Fruit fly (Drosophila melanogaster) whole organism, embryonic: Measurements from ENCODE around the gene scat.

Experiments used
- Bdp1 ChIP-seq: fragments of 200-800 bp; sonication (Bioruptor generic); optimal IDR thresholded peaks from 3 replicates; lab custom pipeline; 2016; ENCODE audit warnings: missing biosample characterization, missing genetic modification characterization
- CG10209 ChIP-seq: fragments of 200-800 bp; sonication (Bioruptor generic); optimal IDR thresholded peaks from 3 replicates; lab custom pipeline; 2017; ENCODE audit warnings: missing biosample characterization, mild to moderate bottlenecking, missing genetic modification characterization, missing genetic modification reagents
- CG11504 ChIP-seq: fragments of 200-800 bp; sonication (Bioruptor generic); optimal IDR thresholded peaks from 3 replicates; lab custom pipeline; 2019; ENCODE audit warnings: missing biosample characterization, mild to moderate bottlenecking, missing genetic modification characterization, moderate library complexity
- CG14441 ChIP-seq: fragments of 200-800 bp; sonication (Bioruptor generic); IDR thresholded peaks from 2 replicates; pipeline ENCODE4 v1.3.6; 2022; ENCODE audit warnings: missing biosample characterization, missing genetic modification characterization
- CG15011 ChIP-seq: fragments of 200-800 bp; sonication (Bioruptor generic); optimal IDR thresholded peaks from 3 replicates; lab custom pipeline; 2018; ENCODE audit warnings: missing biosample characterization, mild to moderate bottlenecking, missing genetic modification characterization
- CG15601 ChIP-seq: fragments of 200-800 bp; sonication (Bioruptor generic); optimal IDR thresholded peaks from 3 replicates; lab custom pipeline; 2019; ENCODE audit warnings: missing biosample characterization, mild to moderate bottlenecking, missing genetic modification characterization, moderate library complexity
- CG1603 ChIP-seq: fragments of 200-800 bp; sonication (Bioruptor generic); optimal IDR thresholded peaks from 2 replicates; lab custom pipeline; 2019; ENCODE audit warnings: missing biosample characterization, mild to moderate bottlenecking, missing genetic modification characterization, moderate library complexity
- CG16863 ChIP-seq: fragments of 200-800 bp; sonication (Bioruptor generic); optimal IDR thresholded peaks from 3 replicates; lab custom pipeline; 2016; ENCODE audit warnings: missing biosample characterization, missing genetic modification characterization
- CG17186 ChIP-seq: fragments of 200-800 bp; sonication (Bioruptor generic); optimal IDR thresholded peaks from 3 replicates; lab custom pipeline; 2017; ENCODE audit warnings: missing biosample characterization, missing genetic modification reagents, missing genetic modification characterization
- CG17385 ChIP-seq: fragments of 200-800 bp; sonication (Bioruptor generic); optimal IDR thresholded peaks from 3 replicates; lab custom pipeline; 2018; ENCODE audit warnings: missing biosample characterization, mild to moderate bottlenecking, missing genetic modification characterization
- CG18011 ChIP-seq: fragments of 200-800 bp; sonication (Bioruptor generic); optimal IDR thresholded peaks from 2 replicates; lab custom pipeline; 2017; ENCODE audit warnings: missing biosample characterization, missing genetic modification characterization, mild to moderate bottlenecking, moderate library complexity, missing genotype
- CG18476 ChIP-seq: fragments of 200-800 bp; sonication (Bioruptor generic); optimal IDR thresholded peaks from 2 replicates; lab custom pipeline; 2016; ENCODE audit warnings: missing biosample characterization, mild to moderate bottlenecking, missing genetic modification characterization
- CG18599 ChIP-seq: fragments of 200-800 bp; sonication (Bioruptor generic); optimal IDR thresholded peaks from 3 replicates; lab custom pipeline; 2017; ENCODE audit warnings: missing biosample characterization, missing genetic modification characterization, mild to moderate bottlenecking, moderate library complexity, missing genetic modification reagents
- CG4707 ChIP-seq: fragments of 200-800 bp; sonication (Bioruptor generic); optimal IDR thresholded peaks from 2 replicates; lab custom pipeline; 2018; ENCODE audit warnings: missing biosample characterization, mild to moderate bottlenecking, missing genetic modification characterization, moderate library complexity
- CG4820 ChIP-seq: fragments of 200-800 bp; sonication (Bioruptor generic); optimal IDR thresholded peaks from 3 replicates; lab custom pipeline; 2016; ENCODE audit warnings: missing biosample characterization, missing genetic modification characterization
- CG6272 ChIP-seq: fragments of 200-800 bp; sonication (Bioruptor generic); IDR thresholded peaks from 2 replicates; pipeline ENCODE4 v1.3.6; 2022; ENCODE audit warnings: missing biosample characterization, missing genetic modification characterization
- CG6654 ChIP-seq: fragments of 200-800 bp; sonication (Bioruptor generic); optimal IDR thresholded peaks from 2 replicates; lab custom pipeline; 2017; ENCODE audit warnings: missing biosample characterization, mild to moderate bottlenecking, missing genetic modification characterization
- CG6854 ChIP-seq: fragments of 200-800 bp; sonication (Bioruptor generic); optimal IDR thresholded peaks from 3 replicates; lab custom pipeline; 2017; ENCODE audit warnings: missing biosample characterization, mild to moderate bottlenecking, missing genetic modification characterization
- CG7839 ChIP-seq: fragments of 200-800 bp; sonication (Bioruptor generic); optimal IDR thresholded peaks from 3 replicates; lab custom pipeline; 2018; ENCODE audit warnings: missing biosample characterization, mild to moderate bottlenecking, missing genetic modification characterization, moderate library complexity
- CG7928 ChIP-seq: fragments of 200-800 bp; sonication (Bioruptor generic); optimal IDR thresholded peaks from 2 replicates; lab custom pipeline; 2017; ENCODE audit warnings: missing biosample characterization, mild to moderate bottlenecking, missing genetic modification characterization
- CG8290 ChIP-seq, 3 experiments: fragments of 200-800 bp; sonication (Bioruptor generic); optimal IDR thresholded peaks; 2 replicates each; lab custom pipeline; 2016 to 2019; ENCODE audit warnings: missing biosample characterization in 3 of 3, missing genetic modification characterization in 3 of 3, mild to moderate bottlenecking in 2 of 3, moderate library complexity in 1 of 3
- CTCF ChIP-seq: fragments of 200-800 bp; sonication (Bioruptor generic); optimal IDR thresholded peaks from 2 replicates; lab custom pipeline; 2017; ENCODE audit warnings: missing biosample characterization, mild to moderate bottlenecking, missing genetic modification characterization, moderate library complexity
- Chrac-16 ChIP-seq: fragments of 200-800 bp; sonication (Bioruptor generic); optimal IDR thresholded peaks from 3 replicates; lab custom pipeline; 2016; ENCODE audit warnings: missing biosample characterization, missing genetic modification characterization
- Dbx ChIP-seq: fragments of 200-800 bp; sonication (Bioruptor generic); IDR thresholded peaks from 3 replicates; pipeline ENCODE4 v1.3.6; 2022; ENCODE audit warnings: missing biosample characterization, missing genetic modification characterization
- Deaf1 ChIP-seq: fragments of 200-800 bp; optimal IDR thresholded peaks from 3 replicates; lab custom pipeline; 2019; ENCODE audit warnings: missing biosample characterization, mild to moderate bottlenecking, missing genetic modification characterization, moderate library complexity
- Dek ChIP-seq: fragments of 200-800 bp; sonication (Bioruptor generic); optimal IDR thresholded peaks from 3 replicates; lab custom pipeline; 2019; ENCODE audit warnings: missing biosample characterization, mild to moderate bottlenecking, missing genetic modification characterization, moderate library complexity
- Dip3 ChIP-seq: fragments of 200-800 bp; sonication (Bioruptor generic); optimal IDR thresholded peaks from 3 replicates; lab custom pipeline; 2016; ENCODE audit warnings: missing biosample characterization, missing genetic modification characterization
- HLHmδ ChIP-seq: fragments of 200-800 bp; sonication (Bioruptor generic); optimal IDR thresholded peaks from 2 replicates; lab custom pipeline; 2018; ENCODE audit warnings: missing biosample characterization, mild to moderate bottlenecking, missing genetic modification characterization, moderate library complexity
- Rx ChIP-seq: fragments of 200-800 bp; sonication (Bioruptor generic); IDR thresholded peaks from 2 replicates; pipeline ENCODE4 v1.3.6; 2022; ENCODE audit warnings: missing biosample characterization, missing genetic modification characterization
- Sox100B ChIP-seq: fragments of 200-800 bp; sonication (Bioruptor generic); optimal IDR thresholded peaks from 3 replicates; lab custom pipeline; 2018; ENCODE audit warnings: missing biosample characterization, mild to moderate bottlenecking, missing genetic modification characterization
- chn ChIP-seq: fragments of 200-800 bp; sonication (Bioruptor generic); optimal IDR thresholded peaks from 2 replicates; lab custom pipeline; 2016; ENCODE audit warnings: missing biosample characterization, missing genetic modification characterization
- cwo ChIP-seq: fragments of 200-800 bp; sonication (Bioruptor generic); optimal IDR thresholded peaks from 3 replicates; lab custom pipeline; 2017; ENCODE audit warnings: missing biosample characterization, missing genetic modification characterization, mild to moderate bottlenecking, moderate library complexity, missing genetic modification reagents
- ems ChIP-seq: fragments of 200-800 bp; sonication (Bioruptor generic); optimal IDR thresholded peaks from 3 replicates; lab custom pipeline; 2016; ENCODE audit warnings: missing biosample characterization, missing genetic modification characterization
- esg ChIP-seq: fragments of 200-800 bp; sonication (Bioruptor generic); conservative IDR thresholded peaks from 2 replicates; pipeline ENCODE4 v1.3.6; 2022; ENCODE audit warnings: missing biosample characterization, missing genetic modification characterization
- fru ChIP-seq: fragments of >200 bp; optimal IDR thresholded peaks from 2 replicates; lab custom pipeline; 2017
- fu2 ChIP-seq: fragments of 200-800 bp; sonication (Bioruptor generic); optimal IDR thresholded peaks from 2 replicates; lab custom pipeline; 2016; ENCODE audit warnings: missing biosample characterization, missing genetic modification characterization
- gem ChIP-seq: fragments of 200-800 bp; sonication (Bioruptor generic); optimal IDR thresholded peaks from 2 replicates; lab custom pipeline; 2019; ENCODE audit warnings: missing biosample characterization, mild to moderate bottlenecking, missing genetic modification characterization, moderate library complexity
- knrl ChIP-seq: fragments of 200-800 bp; sonication (Bioruptor generic); IDR thresholded peaks from 3 replicates; pipeline ENCODE4 v1.3.6; 2022; ENCODE audit warnings: missing biosample characterization, missing genetic modification characterization; ENCODE audit not compliant: partially characterized antibody
- maf-S ChIP-seq: fragments of 200-800 bp; sonication (Bioruptor generic); optimal IDR thresholded peaks from 2 replicates; lab custom pipeline; 2016; ENCODE audit warnings: missing biosample characterization, missing genetic modification characterization
- nerfin-1 ChIP-seq: fragments of 200-800 bp; sonication (Bioruptor generic); optimal IDR thresholded peaks from 3 replicates; lab custom pipeline; 2019; ENCODE audit warnings: missing biosample characterization, mild to moderate bottlenecking, missing genetic modification characterization, moderate library complexity
- nmo ChIP-seq: fragments of 200-800 bp; sonication (Bioruptor generic); optimal IDR thresholded peaks from 2 replicates; lab custom pipeline; 2018; ENCODE audit warnings: missing biosample characterization, mild to moderate bottlenecking, missing genetic modification characterization, moderate library complexity
- nom ChIP-seq: fragments of 200-800 bp; sonication (Bioruptor generic); optimal IDR thresholded peaks from 2 replicates; lab custom pipeline; 2017; ENCODE audit warnings: missing biosample characterization, missing genetic modification characterization, mild to moderate bottlenecking, moderate library complexity, missing genetic modification reagents
- pan ChIP-seq, 4 experiments: fragments of >200 bp in 3 of 4; fragments of 200-800 bp in 1 of 4; sonication (Bioruptor generic) in 1 of 4; optimal IDR thresholded peaks in 3 of 4; IDR thresholded peaks in 1 of 4; 2 replicates each; pipeline versions ENCODE4 v1.3.6 to Lab custom; 2017 to 2022; ENCODE audit warnings: missing biosample characterization in 2 of 4, missing genetic modification characterization in 2 of 4, mixed read lengths in 1 of 4
- pnt ChIP-seq: fragments of 200-800 bp; sonication (Bioruptor generic); optimal IDR thresholded peaks from 3 replicates; lab custom pipeline; 2016; ENCODE audit warnings: missing biosample characterization, missing genetic modification characterization
- so ChIP-seq: fragments of 200-800 bp; sonication (Bioruptor generic); IDR thresholded peaks from 3 replicates; pipeline ENCODE4 v1.3.6; 2022; ENCODE audit warnings: missing biosample characterization, missing genetic modification characterization
- tap ChIP-seq: fragments of 200-800 bp; optimal IDR thresholded peaks from 3 replicates; lab custom pipeline; 2019; ENCODE audit warnings: missing biosample characterization, mild to moderate bottlenecking, missing genetic modification characterization, moderate library complexity
- wek ChIP-seq: fragments of 200-800 bp; sonication (Bioruptor generic); optimal IDR thresholded peaks from 3 replicates; lab custom pipeline; 2018; ENCODE audit warnings: missing biosample characterization, mild to moderate bottlenecking, missing genetic modification characterization, moderate library complexity
- z ChIP-seq: fragments of 200-800 bp; sonication (Bioruptor generic); IDR thresholded peaks from 3 replicates; pipeline ENCODE4 v1.3.6; 2022; ENCODE audit warnings: missing biosample characterization, missing genetic modification characterization

scat gene

DNA sequence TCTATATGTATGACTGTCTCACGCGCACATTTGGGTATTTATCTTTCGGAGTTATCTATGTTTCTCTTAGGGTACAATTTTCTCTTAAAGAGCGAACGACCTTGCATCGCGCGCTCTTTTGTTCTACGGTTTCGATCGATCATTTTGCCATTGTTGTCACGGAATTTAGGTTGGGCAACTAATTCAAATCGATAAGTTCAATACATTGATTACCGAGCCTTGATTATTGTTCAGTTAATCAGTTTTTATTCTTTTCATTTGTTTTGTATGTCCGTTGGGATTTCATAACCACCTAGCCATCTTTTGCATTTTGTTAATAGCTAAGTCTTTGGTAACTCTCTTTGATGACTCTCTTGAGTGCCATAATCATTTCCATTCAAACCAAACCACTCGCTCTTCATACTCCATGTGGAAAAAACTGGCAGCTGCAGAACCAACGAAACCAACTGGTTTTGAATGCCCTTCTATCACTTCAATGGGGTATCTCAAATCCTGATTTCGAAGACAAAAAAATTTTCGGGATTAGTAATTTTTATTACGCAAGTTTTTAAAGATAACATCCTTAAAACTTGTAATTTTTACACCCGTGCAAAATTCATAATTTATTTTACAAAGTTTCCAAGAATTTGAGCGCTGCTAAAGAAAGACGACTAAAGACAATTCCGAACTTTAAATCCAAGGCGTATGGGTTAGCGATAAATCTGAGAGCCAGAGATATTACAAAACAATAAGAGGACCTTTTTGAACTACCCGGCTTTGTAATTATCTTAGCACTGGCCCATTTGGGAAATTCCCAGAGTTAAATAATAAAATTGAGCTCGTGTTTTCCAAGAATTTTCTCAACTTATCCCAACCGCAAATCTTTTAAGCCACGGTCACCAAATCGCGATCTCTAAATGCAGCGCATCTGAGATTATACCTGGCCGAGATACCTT lies 17.4 kb downstream of the scat start (continued):
- TF ChIP-seq esg: no peak; the same call in 1 of the 2 replicates
- no peak for TF ChIP-seq Dip3 (GFP tag; lab: Kevin White, UChicago)
- TF ChIP-seq CG7839 (tag; lab: Kevin White, UChicago): no peak
- no peak for TF ChIP-seq fru (lab: Kevin White, UChicago)
- peak; percentile 10 for TF ChIP-seq Sox100B (GFP tag; lab: Kevin White, UChicago)
- TF ChIP-seq CG14441 (GFP tag; lab: Robert Waterston, UW): peak; percentile 30; the same call in 1 of the 2 replicates
- no peak for TF ChIP-seq CG18011 (GFP tag; lab: Kevin White, UChicago)
- peak; percentile 17 for TF ChIP-seq maf-S (GFP tag; lab: Kevin White, UChicago)
- TF ChIP-seq CG16863 (GFP tag; lab: Kevin White, UChicago): peak; percentile 14
- TF ChIP-seq CG6854 (GFP tag; lab: Kevin White, UChicago): no peak
- TF ChIP-seq fu2 (GFP tag; lab: Kevin White, UChicago): no peak
- TF ChIP-seq Rx (GFP tag; lab: Robert Waterston, UW): no peak
- TF ChIP-seq CG1603 (tag; lab: Kevin White, UChicago): no peak
- TF ChIP-seq pnt (GFP tag; lab: Kevin White, UChicago): peak; percentile 16
- no peak for TF ChIP-seq tap
- TF ChIP-seq Dbx (GFP tag; lab: Robert Waterston, UW): no peak
- no peak for TF ChIP-seq CG15011 (GFP tag; lab: Kevin White, UChicago)
- TF ChIP-seq Chrac-16 (GFP tag; lab: Kevin White, UChicago): no peak
- TF ChIP-seq CG18476 (GFP tag; lab: Kevin White, UChicago): no peak
- TF ChIP-seq CG4707 (GFP tag; lab: Kevin White, UChicago): no peak
- no peak for TF ChIP-seq CG6654 (GFP tag; lab: Kevin White, UChicago)
- no peak for TF ChIP-seq CTCF (GFP tag; lab: Kevin White, UChicago)
- no peak for TF ChIP-seq wek (GFP tag; lab: Kevin White, UChicago)
- no peak for TF ChIP-seq CG18599 (GFP tag; lab: Kevin White, UChicago)
- no peak for TF ChIP-seq Deaf1 (tag; lab: Kevin White, UChicago)
- TF ChIP-seq CG8290 (GFP tag; optimal IDR thresholded peaks at IDR 0.05; lab: Kevin White, UChicago): no peak
- TF ChIP-seq CG8290 (tag; optimal IDR thresholded peaks at IDR 0.05; lab: Kevin White, UChicago): peak in 1 of 2 experiments; percentile 27
- peak; percentile 73; the same call in 2 of the 3 replicates for TF ChIP-seq z (GFP tag; lab: Robert Waterston, UW)
- peak; percentile 2 for TF ChIP-seq nerfin-1 (tag; lab: Kevin White, UChicago)
- peak; percentile 22 for TF ChIP-seq nmo (GFP tag; lab: Kevin White, UChicago)
- TF ChIP-seq CG17186 (GFP tag; lab: Kevin White, UChicago): no peak
- TF ChIP-seq nom: no peak
- no peak for TF ChIP-seq CG17385
- peak; percentile 12 for TF ChIP-seq gem
- peak; percentile 31 for TF ChIP-seq CG11504
- TF ChIP-seq Dek (tag; lab: Kevin White, UChicago): no peak
- no peak for TF ChIP-seq CG15601
- TF ChIP-seq knrl (GFP tag; lab: Robert Waterston, UW): no peak
- no peak for TF ChIP-seq CG7928
- no peak for TF ChIP-seq cwo (GFP tag; lab: Kevin White, UChicago)
- no peak for TF ChIP-seq pan (optimal IDR thresholded peaks at IDR 0.05; lab: Kevin White, UChicago)
- TF ChIP-seq pan (GFP tag; optimal IDR thresholded peaks at IDR 0.05 in 1 of 2, IDR thresholded peaks at IDR 0.05 in 1 of 2): no peak
- no peak for TF ChIP-seq so (GFP tag; lab: Robert Waterston, UW)
- TF ChIP-seq CG4820 (GFP tag; lab: Kevin White, UChicago): no peak
- no peak for TF ChIP-seq chn (GFP tag; lab: Kevin White, UChicago)
- no peak for TF ChIP-seq CG6272
- TF ChIP-seq HLHmδ: no peak
- TF ChIP-seq CG10209: no peak
- no peak for TF ChIP-seq ems (GFP tag; lab: Kevin White, UChicago)
- no peak for TF ChIP-seq Bdp1 (GFP tag; lab: Kevin White, UChicago)
